Worm (Caenorhabditis elegans) whole organism, L2 larva: ENCODE data around the gene ZK721.4.

ENCODE experiments used
- F13H6.1 ChIP-seq: sonication (generic microtip); optimal IDR thresholded peaks from 2 replicates; lab custom pipeline; 2016; ENCODE audit warnings: missing genetic modification characterization, missing compliant biosample characterization
- Y55F3AM.14 ChIP-seq: fragments of 200-800 bp; sonication (Bioruptor generic); optimal IDR thresholded peaks from 2 replicates; lab custom pipeline; 2018; ENCODE audit warnings: mild to moderate bottlenecking, missing genetic modification characterization, missing compliant biosample characterization
- alr-1 ChIP-seq: fragments of 150-350 bp; optimal IDR thresholded peaks from 2 replicates; lab custom pipeline; 2014; ENCODE audit warnings: missing biosample characterization, missing genetic modification characterization
- ama-1 ChIP-seq: fragments of 150-350 bp; optimal IDR thresholded peaks from 2 replicates; lab custom pipeline; 2018; ENCODE audit warnings: inconsistent platforms
- blmp-1 ChIP-seq: sonication (generic microtip); optimal IDR thresholded peaks from 2 replicates; lab custom pipeline; 2017; ENCODE audit warnings: missing genetic modification characterization, mild to moderate bottlenecking, missing compliant biosample characterization, antibody characterized with exemption, moderate library complexity; ENCODE audit not compliant: insufficient read depth
- crh-2 ChIP-seq: sonication (generic microtip); optimal IDR thresholded peaks from 2 replicates; lab custom pipeline; 2017; ENCODE audit warnings: missing biosample characterization, missing genetic modification characterization
- dmd-4 ChIP-seq: sonication (generic microtip); optimal IDR thresholded peaks from 2 replicates; lab custom pipeline; 2017; ENCODE audit warnings: missing biosample characterization, missing genetic modification characterization
- elt-1 ChIP-seq: fragments of 150-350 bp; optimal IDR thresholded peaks from 2 replicates; lab custom pipeline; 2014; ENCODE audit warnings: missing biosample characterization, missing genetic modification characterization
- fos-1 ChIP-seq: fragments of 150-350 bp; optimal IDR thresholded peaks from 2 replicates; lab custom pipeline; 2014; ENCODE audit warnings: missing biosample characterization, missing genetic modification characterization
- gmeb-1 ChIP-seq: fragments of 150-350 bp; optimal IDR thresholded peaks from 2 replicates; lab custom pipeline; 2014; ENCODE audit warnings: missing biosample characterization, missing genetic modification characterization
- lin-13 ChIP-seq: fragments of 150-350 bp; optimal IDR thresholded peaks from 2 replicates; lab custom pipeline; 2014; ENCODE audit warnings: missing biosample characterization, missing genetic modification reagents, missing genetic modification characterization
- lin-39 ChIP-seq: fragments of 150-350 bp; optimal IDR thresholded peaks from 2 replicates; lab custom pipeline; 2014; ENCODE audit warnings: missing biosample characterization, missing genetic modification reagents, missing genetic modification characterization
- lsy-2 ChIP-seq, 2 experiments: fragments of 150-350 bp in 1 of 2; sonication (generic microtip) in 1 of 2; optimal IDR thresholded peaks; 2 replicates each; lab custom pipeline; 2014 to 2017; ENCODE audit warnings: missing biosample characterization in 2 of 2, missing genetic modification characterization in 2 of 2
- mab-5 ChIP-seq: fragments of 150-350 bp; optimal IDR thresholded peaks from 2 replicates; lab custom pipeline; 2014; ENCODE audit warnings: missing biosample characterization, missing genetic modification characterization
- mbf-1 ChIP-seq: sonication (generic microtip); optimal IDR thresholded peaks from 2 replicates; lab custom pipeline; 2017; ENCODE audit warnings: missing biosample characterization, missing genetic modification characterization
- nhr-10 ChIP-seq: sonication (generic microtip); optimal IDR thresholded peaks from 2 replicates; lab custom pipeline; 2017; ENCODE audit warnings: missing biosample characterization, missing genetic modification characterization
- nhr-11 ChIP-seq: fragments of 150-350 bp; optimal IDR thresholded peaks from 2 replicates; lab custom pipeline; 2014; ENCODE audit warnings: missing biosample characterization, missing genetic modification characterization
- nhr-12 ChIP-seq: fragments of 150-350 bp; optimal IDR thresholded peaks from 2 replicates; lab custom pipeline; 2014; ENCODE audit warnings: missing biosample characterization, missing genetic modification characterization
- nhr-129 ChIP-seq: fragments of 150-350 bp; optimal IDR thresholded peaks from 2 replicates; lab custom pipeline; 2014; ENCODE audit warnings: missing biosample characterization, missing genetic modification characterization
- nhr-21 ChIP-seq: fragments of 150-350 bp; optimal IDR thresholded peaks from 2 replicates; lab custom pipeline; 2014; ENCODE audit warnings: missing biosample characterization, missing genetic modification characterization
- nhr-237 ChIP-seq: fragments of 150-350 bp; optimal IDR thresholded peaks from 2 replicates; lab custom pipeline; 2014; ENCODE audit warnings: missing biosample characterization, missing genetic modification characterization
- nhr-25 ChIP-seq: fragments of 150-350 bp; sonication (generic microtip); optimal IDR thresholded peaks from 3 replicates; lab custom pipeline; 2014; ENCODE audit warnings: missing biosample characterization, missing genetic modification characterization
- nhr-6 ChIP-seq: fragments of 150-350 bp; optimal IDR thresholded peaks from 2 replicates; lab custom pipeline; 2014; ENCODE audit warnings: missing biosample characterization, missing genetic modification characterization
- nhr-77 ChIP-seq: fragments of 150-350 bp; optimal IDR thresholded peaks from 2 replicates; lab custom pipeline; 2014; ENCODE audit warnings: missing biosample characterization, missing genetic modification characterization
- peb-1 ChIP-seq: fragments of 150-350 bp; optimal IDR thresholded peaks from 2 replicates; lab custom pipeline; 2014; ENCODE audit warnings: missing biosample characterization, missing genetic modification characterization
- sma-3 ChIP-seq: sonication (generic microtip); optimal IDR thresholded peaks from 2 replicates; lab custom pipeline; 2016; ENCODE audit warnings: missing genetic modification reagents, missing genetic modification characterization, missing compliant biosample characterization
- sma-9 ChIP-seq, 2 experiments: fragments of 150-350 bp in 1 of 2; sonication (generic microtip) in 1 of 2; optimal IDR thresholded peaks; 2 replicates each; lab custom pipeline; 2014 to 2016; ENCODE audit warnings: missing genetic modification characterization in 2 of 2, mild to moderate bottlenecking in 1 of 2, missing biosample characterization in 1 of 2, missing compliant biosample characterization in 1 of 2, missing genetic modification reagents in 1 of 2, moderate library complexity in 1 of 2
- snpc-4 ChIP-seq: fragments of 150-350 bp; optimal IDR thresholded peaks from 2 replicates; lab custom pipeline; 2014; ENCODE audit warnings: missing biosample characterization, missing genetic modification characterization
- unc-39 ChIP-seq: fragments of 150-350 bp; optimal IDR thresholded peaks from 2 replicates; lab custom pipeline; 2014; ENCODE audit warnings: missing biosample characterization, missing genetic modification characterization
- unc-55 ChIP-seq: fragments of 150-350 bp; sonication (generic microtip); optimal IDR thresholded peaks from 3 replicates; lab custom pipeline; 2014; ENCODE audit warnings: missing biosample characterization, missing genetic modification reagents, missing genetic modification characterization
- ztf-1 ChIP-seq: fragments of 200-800 bp; sonication (Bioruptor generic); conservative IDR thresholded peaks from 2 replicates; pipeline ENCODE4 v1.3.6; 2022; ENCODE audit warnings: missing genetic modification characterization, missing compliant biosample characterization
- ztf-11 ChIP-seq: sonication (generic microtip); optimal IDR thresholded peaks from 2 replicates; lab custom pipeline; 2017; ENCODE audit warnings: missing biosample characterization, missing genetic modification characterization
- ztf-4 ChIP-seq: fragments of 150-350 bp; optimal IDR thresholded peaks from 2 replicates; lab custom pipeline; 2014; ENCODE audit warnings: missing biosample characterization, missing genetic modification characterization

The ZK721.4 gene

ce11 chrX:8741629-8742170, 37.0 kb upstream of the ZK721.4 start:
- TF ChIP-seq snpc-4 (peak; percentile 1), lin-39 (tag; lab: Kevin White, UChicago) (no peak)

ce11 chrX:8742896-8743295, 35.8 kb upstream of the ZK721.4 start, which contains the start of gene M02D8.7:
M02D8.7 (minus strand) TSS chrX:8742996.
- no peak for TF ChIP-seq mab-5
- no peak for TF ChIP-seq peb-1 (tag; lab: Kevin White, UChicago)
- no peak for TF ChIP-seq snpc-4
- TF ChIP-seq blmp-1 (tag; lab: Kevin White, UChicago): no peak
- no peak for TF ChIP-seq nhr-25
- no peak for TF ChIP-seq nhr-6
- no peak for TF ChIP-seq nhr-10 (tag; lab: Kevin White, UChicago)
- no peak for TF ChIP-seq elt-1 (tag; lab: Kevin White, UChicago)
- TF ChIP-seq Y55F3AM.14 (GFP tag; lab: Kevin White, UChicago): no peak
- no peak for TF ChIP-seq lin-13 (GFP tag; lab: Kevin White, UChicago)
- TF ChIP-seq mbf-1 (tag; lab: Kevin White, UChicago): no peak
- TF ChIP-seq ztf-4 (tag; lab: Kevin White, UChicago): no peak
- no peak for TF ChIP-seq ama-1
- TF ChIP-seq lsy-2 (tag; optimal IDR thresholded peaks at IDR 0.05; lab: Kevin White, UChicago): no peak
- TF ChIP-seq, all 48 proteins: peak for 0

- TF ChIP-seq nhr-12 (tag; lab: Kevin White, UChicago): no peak
- no peak for TF ChIP-seq fos-1 (tag; lab: Kevin White, UChicago)
- no peak for TF ChIP-seq unc-55 (GFP tag; lab: Kevin White, UChicago)
- no peak for TF ChIP-seq mbf-1 (tag; lab: Kevin White, UChicago)
- no peak for TF ChIP-seq crh-2 (tag; lab: Kevin White, UChicago)
- no peak for TF ChIP-seq nhr-10 (tag; lab: Kevin White, UChicago)
- TF ChIP-seq nhr-77 (tag; lab: Kevin White, UChicago): no peak
- no peak for TF ChIP-seq gmeb-1 (tag; lab: Kevin White, UChicago)
Measured at ce11 chrX:8744192-8744985, 34.3 kb upstream of the ZK721.4 start.

DNA sequence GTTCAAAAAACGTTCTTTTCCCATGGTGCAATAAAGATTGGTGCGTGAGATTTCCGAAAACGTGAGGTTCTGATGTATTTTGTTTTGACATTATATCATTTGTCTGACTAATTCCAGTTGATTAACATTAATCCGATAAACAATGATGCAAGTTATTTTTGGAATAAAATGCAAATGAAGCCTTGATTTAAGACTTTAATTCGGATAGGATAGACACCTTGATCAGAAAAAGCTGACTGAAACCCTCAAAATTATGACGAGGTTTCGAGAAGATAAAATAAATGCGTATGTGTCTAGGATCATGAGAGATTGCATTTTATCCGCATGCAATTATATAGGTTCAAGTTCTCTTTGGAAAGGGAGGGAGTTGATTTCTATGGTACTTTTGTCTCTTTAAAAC, 33.1 kb upstream of the ZK721.4 start:
- TF ChIP-seq F13H6.1: no peak
- no peak for TF ChIP-seq nhr-11
- TF ChIP-seq alr-1 (tag; lab: Kevin White, UChicago): no peak
- no peak for TF ChIP-seq sma-9 (GFP tag; optimal IDR thresholded peaks at IDR 0.05; lab: Kevin White, UChicago)
- no peak for TF ChIP-seq sma-9 (tag; optimal IDR thresholded peaks at IDR 0.05; lab: Kevin White, UChicago)
- no peak for TF ChIP-seq nhr-25
- no peak for TF ChIP-seq nhr-237 (tag; lab: Kevin White, UChicago)

ce11 chrX:8750209-8750608, 28.4 kb upstream of the ZK721.4 start:
- TF ChIP-seq unc-39 (no peak), ztf-11 (tag; lab: Kevin White, UChicago) (no peak), sma-3 (GFP tag; lab: Kevin White, UChicago) (peak; percentile 33), lin-39 (tag; lab: Kevin White, UChicago) (no peak), mbf-1 (tag; lab: Kevin White, UChicago) (no peak), sma-9 (GFP tag; optimal IDR thresholded peaks at IDR 0.05; lab: Kevin White, UChicago) (peak; percentile 94), sma-9 (tag; optimal IDR thresholded peaks at IDR 0.05; lab: Kevin White, UChicago) (no peak), nhr-129 (tag; lab: Kevin White, UChicago) (peak; percentile 37), nhr-77 (tag; lab: Kevin White, UChicago) (no peak), nhr-21 (tag; lab: Kevin White, UChicago) (peak; percentile 23), gmeb-1 (tag; lab: Kevin White, UChicago) (peak; percentile 49), dmd-4 (tag; lab: Kevin White, UChicago) (no peak), F13H6.1 (peak; percentile 26), crh-2 (tag; lab: Kevin White, UChicago) (peak; percentile 49), fos-1 (tag; lab: Kevin White, UChicago) (peak; percentile 93), ztf-1 (GFP tag; lab: Robert Waterston, UW) (no peak)
